Worm (Caenorhabditis elegans): ENCODE results near the gene pak-2.

The pak-2 gene

DNA sequence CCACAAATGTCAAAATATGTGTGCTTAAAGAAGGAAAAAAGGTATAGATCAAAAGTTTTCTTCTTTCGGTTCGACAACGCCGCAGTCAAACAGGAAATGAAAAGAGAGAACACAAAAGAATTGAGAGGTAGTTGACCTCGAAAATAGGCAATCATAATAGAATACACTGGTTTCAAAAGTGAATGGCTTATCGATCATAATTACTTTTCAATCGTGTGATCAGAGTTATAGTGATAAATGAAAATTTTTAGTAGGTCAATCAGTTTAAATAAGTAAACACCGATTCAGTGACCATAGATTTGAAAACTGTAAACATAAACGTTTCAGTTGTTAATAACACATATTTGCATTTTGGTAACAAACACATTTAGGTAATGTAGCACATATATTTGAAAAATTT lies 31.2 kb upstream of the pak-2 start:
- TF ChIP-seq nfya-1 (tag; optimal IDR thresholded peaks at IDR 0.05; ENCODE audit: insufficient read depth): no peak
- TF ChIP-seq sea-2 (GFP tag; optimal IDR thresholded peaks at IDR 0.05): no peak
- TF ChIP-seq nhr-77 (tag; optimal IDR thresholded peaks at IDR 0.05): no peak
- TF ChIP-seq lsy-12 (tag; optimal IDR thresholded peaks at IDR 0.05): no peak
- no peak for TF ChIP-seq eor-1 (tag; optimal IDR thresholded peaks at IDR 0.05)
- no peak for TF ChIP-seq nhr-237 (tag; optimal IDR thresholded peaks at IDR 0.05)
- no peak for TF ChIP-seq hmg-11 (tag; optimal IDR thresholded peaks at IDR 0.05)
- peak; percentile 62 for TF ChIP-seq pha-4 (tag; optimal IDR thresholded peaks at IDR 0.05)
- peak; percentile 66 for TF ChIP-seq ceh-28 (tag; optimal IDR thresholded peaks at IDR 0.05)
- no peak for TF ChIP-seq nhr-67 (tag; optimal IDR thresholded peaks at IDR 0.05)
- no peak for TF ChIP-seq nhr-76 (tag; optimal IDR thresholded peaks at IDR 0.05)
- peak; percentile 47 for TF ChIP-seq pqm-1 (tag; optimal IDR thresholded peaks at IDR 0.05)
- TF ChIP-seq nhr-43 (tag; optimal IDR thresholded peaks at IDR 0.05; ENCODE audit: poor library complexity, severe bottlenecking): peak; percentile 34
- no peak for TF ChIP-seq fos-1 (tag; optimal IDR thresholded peaks at IDR 0.05)
- peak; percentile 36 for TF ChIP-seq nhr-25 (tag; optimal IDR thresholded peaks at IDR 0.05)
- no peak for TF ChIP-seq ceh-9 (tag; optimal IDR thresholded peaks at IDR 0.05)
- TF ChIP-seq egl-27 (tag; optimal IDR thresholded peaks at IDR 0.05): no peak
- TF ChIP-seq R02D3.7 (tag; optimal IDR thresholded peaks at IDR 0.05): no peak
- peak; percentile 2 for TF ChIP-seq jun-1 (tag; optimal IDR thresholded peaks at IDR 0.05)
- TF ChIP-seq nhr-23 (tag; optimal IDR thresholded peaks at IDR 0.05): no peak
- no peak for TF ChIP-seq zag-1 (tag; optimal IDR thresholded peaks at IDR 0.05)
- TF ChIP-seq mml-1 (tag; optimal IDR thresholded peaks at IDR 0.05): no peak
- peak; percentile 54 for TF ChIP-seq elt-2 (tag; optimal IDR thresholded peaks at IDR 0.05)
- no peak for TF ChIP-seq ztf-4 (tag; optimal IDR thresholded peaks at IDR 0.05)
- no peak for TF ChIP-seq elt-3 (tag; optimal IDR thresholded peaks at IDR 0.05)
- TF ChIP-seq ZK546.5 (tag; optimal IDR thresholded peaks at IDR 0.05): no peak
- TF ChIP-seq ceh-16 (tag; optimal IDR thresholded peaks at IDR 0.05): no peak

DNA sequence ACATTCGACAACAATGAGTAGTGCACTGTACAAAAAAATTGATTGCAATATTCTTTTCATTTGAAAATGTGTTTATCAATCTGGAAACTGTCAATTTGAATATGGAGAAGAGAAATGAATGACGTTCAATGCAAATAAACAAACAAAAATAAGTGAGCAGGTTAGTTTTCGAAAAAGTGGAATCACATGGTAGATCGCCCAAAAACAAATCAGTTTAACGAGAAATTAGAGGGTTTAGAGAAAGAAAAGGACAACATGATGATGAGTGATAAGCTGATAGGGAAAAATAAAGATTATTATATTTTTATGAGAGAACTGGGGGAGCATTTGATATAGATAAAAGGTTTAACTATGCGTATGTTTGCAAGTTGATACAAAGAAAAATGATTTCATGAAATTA lies 30.0 kb upstream of the pak-2 start, which contains the start of gene T04C12.8:
T04C12.8 (minus strand) TSS at position 82 of the 400 bp plus-strand sequence.
- TF ChIP-seq elt-2 (tag; optimal IDR thresholded peaks at IDR 0.05) (peak; percentile 98), nhr-28 (tag; optimal IDR thresholded peaks at IDR 0.05) (no peak), ceh-28 (tag; optimal IDR thresholded peaks at IDR 0.05) (no peak), aly-2 (tag; optimal IDR thresholded peaks at IDR 0.05) (no peak), nhr-43 (tag; optimal IDR thresholded peaks at IDR 0.05; ENCODE audit: poor library complexity, severe bottlenecking) (no peak), elt-3 (tag; optimal IDR thresholded peaks at IDR 0.05) (no peak), pqm-1 (tag; optimal IDR thresholded peaks at IDR 0.05) (peak; percentile 99), pha-4 (tag; optimal IDR thresholded peaks at IDR 0.05) (peak; percentile 83), jun-1 (tag; optimal IDR thresholded peaks at IDR 0.05) (peak; percentile 86), skn-1 (tag; optimal IDR thresholded peaks at IDR 0.05) (no peak), nhr-76 (tag; optimal IDR thresholded peaks at IDR 0.05) (no peak), elt-1 (tag; optimal IDR thresholded peaks at IDR 0.05) (no peak), lin-15B (tag; optimal IDR thresholded peaks at IDR 0.05) (no peak)

DNA sequence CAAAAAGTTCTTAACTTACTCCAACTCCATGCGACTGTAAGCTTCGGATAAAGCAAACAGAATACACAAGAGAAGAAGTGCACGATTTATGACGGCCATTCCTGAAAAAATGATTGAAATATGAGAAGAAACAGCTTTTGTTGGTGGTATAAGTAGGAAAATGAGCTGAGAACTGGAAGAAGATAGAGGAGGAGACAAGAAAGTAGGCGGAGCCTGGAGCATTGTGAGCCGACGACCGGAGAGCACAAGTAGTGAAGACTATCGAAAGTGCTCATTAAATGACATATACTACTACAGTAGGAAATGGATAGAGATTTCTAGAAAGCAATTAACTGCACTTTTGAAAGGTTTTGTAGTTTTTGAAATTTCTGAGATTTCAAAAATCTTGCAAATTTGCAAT lies 26.3 kb upstream of the pak-2 start, which contains the start of gene nlp-80:
nlp-80 (minus strand) TSS at position 101 of the 400 bp plus-strand sequence.
- TF ChIP-seq nhr-67 (tag; optimal IDR thresholded peaks at IDR 0.05) (no peak), nhr-77 (tag; optimal IDR thresholded peaks at IDR 0.05) (no peak), lin-15B (tag; optimal IDR thresholded peaks at IDR 0.05) (no peak), nhr-28 (tag; optimal IDR thresholded peaks at IDR 0.05) (no peak), zag-1 (tag; optimal IDR thresholded peaks at IDR 0.05) (no peak), ceh-28 (tag; optimal IDR thresholded peaks at IDR 0.05) (no peak)

DNA sequence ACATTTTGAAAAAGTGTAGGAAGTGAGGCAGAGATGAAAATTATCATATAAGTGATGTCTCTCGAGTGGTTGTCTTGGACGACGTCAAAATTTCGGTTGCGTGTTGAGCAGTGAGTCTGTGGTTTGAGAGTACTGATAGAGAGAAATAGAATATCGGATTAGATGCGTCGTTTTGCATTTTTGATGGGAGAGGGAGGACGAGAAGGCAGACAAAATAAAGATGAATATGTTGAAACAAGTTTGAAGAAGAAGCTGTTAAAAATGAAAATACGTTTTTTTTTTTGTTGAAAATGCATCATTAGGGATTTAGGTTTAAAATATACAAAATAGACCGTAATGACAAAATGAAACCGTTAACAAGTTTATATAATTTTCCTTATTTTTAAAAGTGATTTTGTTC lies 23.9 kb upstream of the pak-2 start, which contains the start of gene T04C12.9:
T04C12.9 (minus strand) TSS at position 101 of the 400 bp plus-strand sequence.
- TF ChIP-seq ama-1 (optimal IDR thresholded peaks at IDR 0.05): no peak
- no peak for TF ChIP-seq nhr-25 (tag; optimal IDR thresholded peaks at IDR 0.05)
- no peak for TF ChIP-seq lsy-12 (tag; optimal IDR thresholded peaks at IDR 0.05)
- TF ChIP-seq elt-3 (tag; optimal IDR thresholded peaks at IDR 0.05): no peak
- TF ChIP-seq nfya-1 (tag; optimal IDR thresholded peaks at IDR 0.05; ENCODE audit: insufficient read depth): no peak
- TF ChIP-seq ZK546.5 (tag; optimal IDR thresholded peaks at IDR 0.05): no peak
- TF ChIP-seq nhr-23 (tag; optimal IDR thresholded peaks at IDR 0.05): no peak
- no peak for TF ChIP-seq daf-12 (tag; optimal IDR thresholded peaks at IDR 0.05)
- TF ChIP-seq fkh-10 (GFP tag; optimal IDR thresholded peaks at IDR 0.05): no peak
- no peak for TF ChIP-seq ceh-28 (tag; optimal IDR thresholded peaks at IDR 0.05)

All from whole organism, L3 larva.